Worm (Caenorhabditis elegans) whole organism, midembryonic: ENCODE data around the gene irld-36.
"Not testable (repeated sequence)": the region's sequence is repeated elsewhere in the genome, so short reads cannot be mapped to it uniquely, and the experiment has no call there.

Experiments used
- flt-1 ChIP-seq: fragments of 200-800 bp; sonication (Bioruptor generic); IDR thresholded peaks from 2 replicates; pipeline ENCODE4 v1.3.6; 2022; ENCODE audit warnings: missing genetic modification characterization, missing compliant biosample characterization
- klf-2 ChIP-seq: fragments of 200-800 bp; sonication (Bioruptor generic); conservative IDR thresholded peaks from 2 replicates; pipeline ENCODE4 v1.3.6; 2022; ENCODE audit warnings: missing genetic modification reagents, missing genetic modification characterization, missing compliant biosample characterization
- ref-1 ChIP-seq: fragments of 200-800 bp; sonication (Bioruptor generic); conservative IDR thresholded peaks from 2 replicates; pipeline ENCODE4 v1.3.6; 2022; ENCODE audit warnings: missing genetic modification reagents, missing genetic modification characterization, missing compliant biosample characterization
- tab-1 ChIP-seq: fragments of 200-800 bp; sonication (Bioruptor generic); IDR thresholded peaks from 2 replicates; pipeline ENCODE4 v1.3.6; 2022; ENCODE audit warnings: missing genetic modification characterization, missing compliant biosample characterization
- ztf-23 ChIP-seq: fragments of 200-800 bp; sonication (Bioruptor generic); IDR thresholded peaks from 2 replicates; pipeline ENCODE4 v1.3.6; 2022; ENCODE audit warnings: missing genetic modification reagents, missing genetic modification characterization, missing compliant biosample characterization

ce11 chrII:1633490-1633889 is 45.7 kb upstream of the irld-36 start, which contains the start of gene C08E3.1:
- TF ChIP-seq ztf-23 (GFP tag; lab: Robert Waterston, UW); tab-1 (GFP tag; lab: Robert Waterston, UW); klf-2; ref-1 (GFP tag; lab: Robert Waterston, UW); flt-1: not testable (repeated sequence)
